Worm (Caenorhabditis elegans) whole organism, L4/young adult: Measurements from ENCODE around the gene idpp-7.
"Not testable (repeated sequence)": the region's sequence is repeated elsewhere in the genome, so short reads cannot be mapped to it uniquely, and the experiment has no call there.

Experiments
- W03F9.2 ChIP-seq: fragments of 150-350 bp; optimal IDR thresholded peaks from 2 replicates; lab custom pipeline; 2014; ENCODE audit warnings: missing biosample characterization, missing genetic modification characterization
- dao-5 ChIP-seq: sonication (generic microtip); optimal IDR thresholded peaks from 2 replicates; lab custom pipeline; 2016; ENCODE audit warnings: missing genotype, missing genetic modification characterization, moderate library complexity, missing compliant biosample characterization
- him-1 ChIP-seq: sonication (generic microtip); optimal IDR thresholded peaks from 2 replicates; lab custom pipeline; 2016; ENCODE audit warnings: missing genotype, missing genetic modification reagents, missing genetic modification characterization, missing compliant biosample characterization

idpp-7 gene

DNA sequence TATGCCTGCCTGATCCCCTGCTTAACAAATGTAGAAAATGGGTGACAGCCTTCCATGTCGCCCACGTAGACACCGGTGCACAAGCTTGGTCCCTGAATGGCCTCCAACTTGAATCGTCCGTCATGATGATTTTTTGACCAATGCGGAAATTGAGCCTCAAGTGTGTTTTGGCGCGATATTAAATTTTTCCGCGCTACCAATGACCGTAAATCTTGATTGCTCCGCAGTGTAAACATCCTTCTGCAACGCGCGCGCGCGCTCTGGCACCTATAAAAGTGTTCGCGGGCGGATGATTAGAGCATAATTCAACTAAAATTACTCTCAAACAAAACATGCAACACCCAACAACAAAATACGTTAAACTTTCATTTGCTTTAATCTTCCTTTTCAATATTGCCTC is at the start of gene idpp-7:
Gene idpp-7, plus strand, starts transcription at position 301 of the 400 bp plus-strand sequence.
- no peak for TF ChIP-seq dao-5 (tag; lab: Kevin White, UChicago)
- no peak for TF ChIP-seq W03F9.2 (tag; lab: Kevin White, UChicago)
- TF ChIP-seq him-1 (tag; lab: Kevin White, UChicago), result no peak

DNA sequence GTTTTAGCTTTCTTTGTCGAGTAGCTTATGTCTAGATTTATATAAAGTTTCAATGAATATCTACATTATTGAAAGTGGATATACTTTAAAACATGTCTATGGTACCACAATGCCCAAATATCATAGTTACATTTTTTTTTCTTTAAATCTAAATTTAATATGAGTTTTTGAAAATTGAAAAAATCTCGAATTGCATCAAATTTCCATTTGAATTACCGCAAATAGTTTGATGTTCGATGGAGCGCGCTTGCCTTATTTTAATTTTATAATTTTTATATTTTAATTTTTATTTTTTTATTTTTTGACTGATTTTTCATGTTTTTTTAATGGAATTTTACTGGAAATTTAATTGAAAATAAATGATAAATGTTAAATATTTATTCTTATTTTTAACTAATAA is 45.1 kb upstream of the idpp-7 start, which contains the start of gene T23B5.4:
Gene T23B5.4, plus strand, starts transcription at position 301 of the 400 bp plus-strand sequence.
- TF ChIP-seq him-1 (tag; lab: Kevin White, UChicago) (no peak), dao-5 (tag; lab: Kevin White, UChicago) (no peak), W03F9.2 (tag; lab: Kevin White, UChicago) (no peak)

DNA sequence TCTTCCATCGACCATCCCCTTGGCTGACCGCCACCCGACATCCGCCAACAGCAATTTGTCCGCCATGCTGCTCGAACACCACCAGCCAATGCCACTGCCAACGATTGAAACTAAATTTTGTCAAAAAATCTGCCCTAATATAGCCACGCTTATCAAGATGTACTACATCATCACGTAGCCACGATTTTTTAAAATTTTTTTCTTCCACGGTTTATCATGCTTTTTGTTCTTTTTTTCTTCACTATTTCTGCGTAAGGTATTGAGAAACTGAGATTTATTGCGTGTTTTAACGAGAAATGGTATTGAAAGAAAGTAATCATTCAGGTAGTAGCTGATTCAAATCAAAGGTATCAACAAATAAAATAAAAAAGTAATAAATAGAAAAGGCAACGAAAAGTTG is 42.6 kb upstream of the idpp-7 start, which contains the start of gene T23B5.6:
Gene T23B5.6, minus strand, starts transcription at position 101 of the 400 bp plus-strand sequence.
- not testable (repeated sequence) for TF ChIP-seq him-1, dao-5, W03F9.2 (tag; lab: Kevin White, UChicago)

DNA sequence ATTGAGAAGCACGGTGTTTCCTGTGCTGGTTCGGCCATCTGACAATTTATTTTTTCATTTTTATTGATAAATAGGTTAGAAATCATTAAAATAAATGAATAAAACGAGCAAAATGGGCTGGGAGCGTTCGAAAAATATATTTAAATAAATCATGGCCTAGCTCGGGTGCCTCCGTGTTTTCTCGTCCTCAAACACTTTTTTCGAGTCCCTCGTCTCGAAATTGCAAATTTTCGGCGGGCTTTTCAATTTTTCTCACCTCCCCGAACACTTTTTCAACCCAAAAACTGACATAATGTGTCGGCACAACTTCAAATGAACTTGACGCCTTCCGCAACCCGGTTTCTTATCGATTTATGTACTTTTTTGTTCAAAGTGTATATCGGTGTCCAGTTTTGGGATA is 35.4 kb upstream of the idpp-7 start, which contains the start of gene prmt-9:
Gene prmt-9, minus strand, starts transcription at position 38 of the 400 bp plus-strand sequence.
- TF ChIP-seq dao-5 (tag; lab: Kevin White, UChicago), result no peak
- TF ChIP-seq him-1 (tag; lab: Kevin White, UChicago), result no peak
- no peak for TF ChIP-seq W03F9.2 (tag; lab: Kevin White, UChicago)

DNA sequence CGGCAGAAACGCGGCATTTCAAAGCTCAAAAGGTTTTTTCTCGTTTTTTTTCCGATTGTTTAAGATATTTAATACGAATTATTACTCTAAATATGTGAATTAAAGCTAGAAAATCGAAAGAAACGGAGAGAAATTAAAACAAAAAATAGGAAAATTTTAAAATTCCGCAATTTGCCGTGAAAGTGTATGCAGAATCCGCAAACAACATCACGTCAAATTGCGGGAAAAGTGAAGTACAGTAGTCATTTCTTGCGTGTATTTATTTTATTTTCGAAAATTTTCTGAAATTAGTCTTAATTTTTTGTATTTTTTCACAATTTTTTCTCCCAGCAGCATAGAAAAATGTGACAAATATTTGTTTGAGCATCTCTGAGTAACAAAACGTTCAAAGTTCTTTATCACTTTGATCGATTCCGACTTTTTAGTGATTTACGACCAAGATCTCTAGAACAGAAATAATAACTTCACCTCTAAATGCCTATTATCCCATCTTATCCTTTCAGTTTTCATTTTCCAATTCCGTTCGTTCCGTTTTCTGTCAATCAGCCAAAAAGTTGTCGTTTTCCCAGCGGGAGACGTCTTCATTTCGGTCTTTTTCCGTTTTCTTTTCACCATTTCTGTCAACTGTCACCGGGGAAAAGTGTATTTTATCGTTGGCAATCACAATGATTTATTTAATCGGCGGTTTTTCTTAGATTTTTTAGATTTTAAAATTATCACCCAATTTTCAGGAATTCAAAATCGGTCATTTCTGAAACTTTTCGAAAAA is 34.8 kb upstream of the idpp-7 start:
- no peak for TF ChIP-seq him-1 (tag; lab: Kevin White, UChicago)
- TF ChIP-seq dao-5 (tag; lab: Kevin White, UChicago), result no peak
- no peak for TF ChIP-seq W03F9.2 (tag; lab: Kevin White, UChicago)

ce11 chrIV:12685827-12686226 is 33.9 kb upstream of the idpp-7 start:
- TF ChIP-seq W03F9.2 (tag; lab: Kevin White, UChicago) (no peak), dao-5 (tag; lab: Kevin White, UChicago) (no peak), him-1 (tag; lab: Kevin White, UChicago) (no peak)

DNA sequence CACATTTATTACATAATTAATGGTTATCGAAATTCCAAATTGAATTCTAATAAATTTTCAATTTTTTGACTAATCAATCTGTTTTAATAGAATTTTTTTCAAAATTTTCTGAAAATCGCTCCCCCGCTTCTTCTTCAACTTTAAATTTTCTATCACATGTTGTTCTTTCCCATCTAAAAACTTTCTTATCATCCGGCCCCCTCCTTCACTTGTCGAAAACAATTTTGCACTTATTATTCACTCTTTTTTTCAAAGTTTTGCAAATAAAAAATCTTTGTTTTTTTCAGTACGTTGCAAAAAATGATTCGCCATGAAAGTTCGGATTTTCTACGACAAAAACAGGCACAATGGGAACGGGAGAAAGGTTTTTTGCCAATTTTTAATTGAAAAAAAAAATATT is 31.4 kb upstream of the idpp-7 start, which contains the start of gene T23B5.3:
Gene T23B5.3, plus strand, starts transcription at position 301 of the 400 bp plus-strand sequence.
- TF ChIP-seq him-1 (tag; lab: Kevin White, UChicago) (no peak), W03F9.2 (tag; lab: Kevin White, UChicago) (no peak), dao-5 (tag; lab: Kevin White, UChicago) (no peak)

- no peak for TF ChIP-seq dao-5 (tag; lab: Kevin White, UChicago)
- no peak for TF ChIP-seq him-1 (tag; lab: Kevin White, UChicago)
- no peak for TF ChIP-seq W03F9.2 (tag; lab: Kevin White, UChicago)
Measured at ce11 chrIV:12689292-12689691, 30.5 kb upstream of the idpp-7 start.

DNA sequence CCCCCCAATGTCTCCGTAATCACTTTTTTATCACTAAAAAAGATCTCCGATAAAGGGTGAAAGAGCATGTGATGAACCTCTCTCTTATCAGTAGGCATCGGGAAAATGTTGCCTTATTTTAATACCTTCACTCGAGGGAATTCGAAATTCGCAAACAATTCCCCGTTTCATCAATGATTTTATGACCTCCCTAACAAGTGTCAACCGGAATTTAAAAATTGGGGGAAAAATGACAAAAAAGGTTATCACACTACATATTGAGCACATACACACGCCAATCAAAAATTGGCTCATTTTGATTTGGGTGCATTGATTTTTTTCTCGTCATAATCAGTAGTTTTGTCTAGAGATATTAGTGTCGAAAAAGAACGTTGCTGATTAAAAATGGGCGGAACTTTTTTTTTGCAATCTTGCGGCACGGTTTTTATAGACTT is 30.0 kb upstream of the idpp-7 start:
- TF ChIP-seq W03F9.2 (tag; lab: Kevin White, UChicago) (no peak), dao-5 (tag; lab: Kevin White, UChicago) (no peak), him-1 (tag; lab: Kevin White, UChicago) (no peak)

ce11 chrIV:12698880-12699279 is 20.9 kb upstream of the idpp-7 start:
- TF ChIP-seq dao-5 (tag; lab: Kevin White, UChicago) (no peak), W03F9.2 (tag; lab: Kevin White, UChicago) (no peak), him-1 (tag; lab: Kevin White, UChicago) (no peak)

DNA sequence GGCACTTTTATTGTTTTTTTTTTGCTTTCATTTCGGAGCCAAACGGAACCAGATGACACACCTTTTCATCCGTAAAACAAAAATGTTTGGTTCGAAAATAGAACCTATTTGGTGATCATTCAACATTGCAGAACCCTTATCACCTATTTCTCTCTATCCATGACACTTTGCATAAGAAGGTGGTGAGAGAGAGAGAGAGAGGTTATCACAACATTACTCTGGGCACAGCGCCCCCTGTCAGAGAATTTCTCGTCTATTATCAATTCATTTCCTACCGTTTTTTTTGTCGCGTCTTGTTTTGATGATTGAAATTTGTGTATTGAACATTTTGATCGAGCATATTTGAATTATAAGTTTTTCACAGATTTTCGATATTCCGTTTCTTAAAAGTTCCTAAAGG is 19.6 kb upstream of the idpp-7 start:
- TF ChIP-seq dao-5 (tag; lab: Kevin White, UChicago), result no peak
- no peak for TF ChIP-seq him-1 (tag; lab: Kevin White, UChicago)
- no peak for TF ChIP-seq W03F9.2 (tag; lab: Kevin White, UChicago)

DNA sequence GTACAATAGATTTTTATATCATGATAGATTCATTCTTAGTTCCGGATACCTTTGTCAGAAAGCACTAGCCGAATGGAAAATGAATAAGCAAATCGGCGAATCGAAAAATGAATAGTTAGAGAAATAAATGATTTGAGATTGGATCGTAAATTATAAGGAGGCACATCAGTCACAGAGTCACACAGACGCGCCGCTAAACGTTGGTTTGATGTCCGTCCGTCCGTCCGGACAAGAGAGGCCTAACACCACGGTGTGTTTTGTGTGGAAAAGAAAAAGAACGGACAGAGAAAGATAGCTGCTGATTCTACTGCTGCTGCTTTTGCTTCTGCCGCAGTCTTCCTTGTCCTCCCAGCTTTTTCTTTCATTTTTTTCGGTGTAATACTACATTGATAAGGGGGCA is 18.8 kb upstream of the idpp-7 start:
- TF ChIP-seq him-1 (tag; lab: Kevin White, UChicago) (no peak), dao-5 (tag; lab: Kevin White, UChicago) (no peak)

- TF ChIP-seq W03F9.2 (tag; lab: Kevin White, UChicago), result no peak
- TF ChIP-seq him-1 (tag; lab: Kevin White, UChicago), result no peak
Measured at ce11 chrIV:12703811-12704210, 16.0 kb upstream of the idpp-7 start, which contains the start of gene C27D8.4. C27D8.4 (plus strand) TSS chrIV:12704111.
